Fruit fly (Drosophila melanogaster): ENCODE measurements around the gene Rpt3.
A peak's percentile ranks its signal among the peaks of the same experiment; 100 is the strongest.

Gene Rpt3

dm6 chrX:11124126-11124748 lies 664 bp upstream of the Rpt3 start, which contains the start of gene CG11122:
CG11122 (minus strand) TSS chrX:11124726.
- TF ChIP-seq CG17801 (GFP tag; optimal IDR thresholded peaks at IDR 0.05; ENCODE audit: partially characterized antibody), result no peak

- TF ChIP-seq CG17801 (GFP tag; optimal IDR thresholded peaks at IDR 0.05; ENCODE audit: partially characterized antibody), result peak; percentile 54
Observed at dm6 chrX:11128828-11129227, 3.9 kb downstream of the Rpt3 start, which contains the start of gene SrpRalpha. SrpRalpha (minus strand) TSS chrX:11129087.

dm6 chrX:11132312-11132711 lies 7.4 kb downstream of the Rpt3 start, which contains the start of gene CG44385:
CG44385 (minus strand) TSS chrX:11132412.
- no peak for TF ChIP-seq CG17801 (GFP tag; optimal IDR thresholded peaks at IDR 0.05; ENCODE audit: partially characterized antibody)

- no peak for TF ChIP-seq CG17801 (GFP tag; optimal IDR thresholded peaks at IDR 0.05; ENCODE audit: partially characterized antibody)
Observed at dm6 chrX:11135840-11136586, 11.1 kb downstream of the Rpt3 start.

- no peak for TF ChIP-seq CG17801 (GFP tag; optimal IDR thresholded peaks at IDR 0.05; ENCODE audit: partially characterized antibody)
Observed at dm6 chrX:11136587-11137512, 11.9 kb downstream of the Rpt3 start, which contains the start of gene Klp10A. Klp10A (minus strand) TSS chrX:11137118.

- peak; percentile 20 for TF ChIP-seq CG17801 (GFP tag; optimal IDR thresholded peaks at IDR 0.05; ENCODE audit: partially characterized antibody)
Observed at dm6 chrX:11137566-11138186, 12.8 kb downstream of the Rpt3 start, which contains the start of gene CDK2AP1. CDK2AP1 (plus strand) TSS chrX:11137859.

dm6 chrX:11140163-11140562 lies 15.3 kb downstream of the Rpt3 start, which contains the start of gene ssp7:
ssp7 (minus strand) TSS chrX:11140263.
- no peak for TF ChIP-seq CG17801 (GFP tag; optimal IDR thresholded peaks at IDR 0.05; ENCODE audit: partially characterized antibody)

- TF ChIP-seq CG17801 (GFP tag; optimal IDR thresholded peaks at IDR 0.05; ENCODE audit: partially characterized antibody), result no peak
Observed at dm6 chrX:11141785-11142591, 17.1 kb downstream of the Rpt3 start, which contains the start of the genes CG15199 and CG15202. CG15199 (minus strand) TSS chrX:11141835. CG15202 (plus strand) TSS chrX:11142541.

- no peak for TF ChIP-seq CG17801 (GFP tag; optimal IDR thresholded peaks at IDR 0.05; ENCODE audit: partially characterized antibody)
Observed at dm6 chrX:11143820-11144219, 18.9 kb downstream of the Rpt3 start, which contains the start of gene CG15201. CG15201 (plus strand) TSS chrX:11144120.

dm6 chrX:11144575-11144974 lies 19.7 kb downstream of the Rpt3 start:
- no peak for TF ChIP-seq CG17801 (GFP tag; optimal IDR thresholded peaks at IDR 0.05; ENCODE audit: partially characterized antibody)

- TF ChIP-seq CG17801 (GFP tag; optimal IDR thresholded peaks at IDR 0.05; ENCODE audit: partially characterized antibody), result peak; percentile 34
Observed at dm6 chrX:11146598-11147176, 21.8 kb downstream of the Rpt3 start.

- TF ChIP-seq CG17801 (GFP tag; optimal IDR thresholded peaks at IDR 0.05; ENCODE audit: partially characterized antibody), result no peak
Observed at dm6 chrX:11147553-11148067, 22.7 kb downstream of the Rpt3 start.

- no peak for TF ChIP-seq CG17801 (GFP tag; optimal IDR thresholded peaks at IDR 0.05; ENCODE audit: partially characterized antibody)
Observed at dm6 chrX:11148272-11148835, 23.5 kb downstream of the Rpt3 start, which contains the start of gene Ran. Ran (minus strand) TSS chrX:11148716.
